Fruit fly (Drosophila melanogaster) whole organism, embryonic: ENCODE measurements around the gene CG7465.

Experiments
- CG10274 ChIP-seq: fragments of 200-800 bp; sonication (Bioruptor generic); optimal IDR thresholded peaks from 3 replicates; lab custom pipeline; 2017; ENCODE audit warnings: missing biosample characterization, mild to moderate bottlenecking, missing genetic modification characterization
- CG14050 ChIP-seq: fragments of 200-800 bp; sonication (Bioruptor generic); IDR thresholded peaks from 3 replicates; pipeline ENCODE4 v1.3.6; 2022; ENCODE audit warnings: missing biosample characterization, missing genetic modification characterization
- CG14441 ChIP-seq: fragments of 200-800 bp; sonication (Bioruptor generic); IDR thresholded peaks from 2 replicates; pipeline ENCODE4 v1.3.6; 2022; ENCODE audit warnings: missing biosample characterization, missing genetic modification characterization
- CG17385 ChIP-seq: fragments of 200-800 bp; sonication (Bioruptor generic); optimal IDR thresholded peaks from 3 replicates; lab custom pipeline; 2018; ENCODE audit warnings: missing biosample characterization, mild to moderate bottlenecking, missing genetic modification characterization
- CG18262 ChIP-seq: fragments of 200-800 bp; optimal IDR thresholded peaks from 3 replicates; lab custom pipeline; 2019; ENCODE audit warnings: missing biosample characterization, mild to moderate bottlenecking, missing genetic modification characterization, moderate library complexity
- CG18764 ChIP-seq: fragments of 200-800 bp; sonication (Bioruptor generic); optimal IDR thresholded peaks from 3 replicates; lab custom pipeline; 2016; ENCODE audit warnings: missing biosample characterization, missing genetic modification characterization
- CG2120 ChIP-seq: fragments of 200-800 bp; sonication (Bioruptor generic); optimal IDR thresholded peaks from 3 replicates; lab custom pipeline; 2016; ENCODE audit warnings: missing biosample characterization, missing genetic modification characterization
- CG30403 ChIP-seq: fragments of 200-800 bp; sonication (Bioruptor generic); optimal IDR thresholded peaks from 3 replicates; lab custom pipeline; 2016; ENCODE audit warnings: missing biosample characterization, missing genetic modification characterization
- CG34422 ChIP-seq: fragments of 200-800 bp; sonication (Bioruptor generic); IDR thresholded peaks from 3 replicates; pipeline ENCODE4 v1.3.6; 2022; ENCODE audit warnings: missing biosample characterization, missing genetic modification characterization
- CG4282 ChIP-seq: fragments of 200-800 bp; sonication (Bioruptor generic); optimal IDR thresholded peaks from 2 replicates; lab custom pipeline; 2016; ENCODE audit warnings: missing biosample characterization, missing genetic modification characterization
- CG6272 ChIP-seq: fragments of 200-800 bp; sonication (Bioruptor generic); IDR thresholded peaks from 2 replicates; pipeline ENCODE4 v1.3.6; 2022; ENCODE audit warnings: missing biosample characterization, missing genetic modification characterization
- CG6689 ChIP-seq: fragments of 200-800 bp; sonication (Bioruptor generic); IDR thresholded peaks from 2 replicates; pipeline ENCODE4 v1.3.6; 2022; ENCODE audit warnings: missing biosample characterization, missing genetic modification characterization
- CG7786 ChIP-seq: fragments of 200-800 bp; sonication (Bioruptor generic); optimal IDR thresholded peaks from 2 replicates; lab custom pipeline; 2016; ENCODE audit warnings: missing biosample characterization, missing genetic modification characterization
- CG8359 ChIP-seq: fragments of 200-800 bp; sonication (Bioruptor generic); optimal IDR thresholded peaks from 2 replicates; lab custom pipeline; 2017; ENCODE audit warnings: missing biosample characterization, mild to moderate bottlenecking, missing genetic modification characterization, borderline replicate concordance
- CG8944 ChIP-seq: fragments of 200-800 bp; sonication (Bioruptor generic); optimal IDR thresholded peaks from 3 replicates; lab custom pipeline; 2016; ENCODE audit warnings: missing biosample characterization, missing genetic modification characterization
- CG9797 ChIP-seq: fragments of 200-800 bp; sonication (Bioruptor generic); optimal IDR thresholded peaks from 3 replicates; lab custom pipeline; 2018; ENCODE audit warnings: missing biosample characterization, mild to moderate bottlenecking, missing genetic modification characterization
- Chrac-16 ChIP-seq: fragments of 200-800 bp; sonication (Bioruptor generic); optimal IDR thresholded peaks from 3 replicates; lab custom pipeline; 2016; ENCODE audit warnings: missing biosample characterization, missing genetic modification characterization
- D ChIP-seq, 2 experiments: fragments of 200-800 bp in 1 of 2; fragments of >200 bp in 1 of 2; sonication (Bioruptor generic) in 1 of 2; optimal IDR thresholded peaks; 2 replicates in 1 of 2; 3 replicates in 1 of 2; lab custom pipeline; 2017; ENCODE audit warnings: mild to moderate bottlenecking in 1 of 2, missing biosample characterization in 1 of 2, missing genetic modification characterization in 1 of 2, missing genetic modification reagents in 1 of 2
- Dfd ChIP-seq, 2 experiments: fragments of >200 bp; optimal IDR thresholded peaks; 2 replicates each; lab custom pipeline; 2017; ENCODE audit warnings: missing biosample characterization in 2 of 2, missing genetic modification characterization in 2 of 2
- Fer2 ChIP-seq: fragments of 200-800 bp; sonication (Bioruptor generic); optimal IDR thresholded peaks from 2 replicates; lab custom pipeline; 2018; ENCODE audit warnings: missing biosample characterization, mild to moderate bottlenecking, missing genetic modification characterization, moderate library complexity
- HLH54F ChIP-seq: fragments of 200-800 bp; sonication (Bioruptor generic); optimal IDR thresholded peaks from 3 replicates; lab custom pipeline; 2016; ENCODE audit warnings: missing biosample characterization, missing genetic modification characterization
- HLHmδ ChIP-seq: fragments of 200-800 bp; sonication (Bioruptor generic); optimal IDR thresholded peaks from 2 replicates; lab custom pipeline; 2018; ENCODE audit warnings: missing biosample characterization, mild to moderate bottlenecking, missing genetic modification characterization, moderate library complexity
- HmgD ChIP-seq: fragments of 200-800 bp; sonication (Bioruptor generic); optimal IDR thresholded peaks from 3 replicates; lab custom pipeline; 2016; ENCODE audit warnings: missing biosample characterization, missing genetic modification characterization
- Hr39 ChIP-seq: fragments of >200 bp; optimal IDR thresholded peaks from 2 replicates; lab custom pipeline; 2017
- PHDP ChIP-seq: fragments of 200-800 bp; sonication (Bioruptor generic); optimal IDR thresholded peaks from 3 replicates; lab custom pipeline; 2018; ENCODE audit warnings: missing biosample characterization, mild to moderate bottlenecking, missing genetic modification characterization, moderate library complexity
- Ravus ChIP-seq: fragments of 200-800 bp; sonication (Bioruptor generic); IDR thresholded peaks from 2 replicates; pipeline ENCODE4 v1.3.6; 2022; ENCODE audit warnings: missing biosample characterization, missing genetic modification characterization
- ab ChIP-seq: fragments of 200-800 bp; sonication (Bioruptor generic); optimal IDR thresholded peaks from 2 replicates; lab custom pipeline; 2016; ENCODE audit warnings: missing biosample characterization, missing genetic modification characterization
- cad ChIP-seq: fragments of >200 bp; optimal IDR thresholded peaks from 2 replicates; lab custom pipeline; 2017; ENCODE audit warnings: missing biosample characterization, missing genetic modification characterization
- chif ChIP-seq, 2 experiments: fragments of 200-800 bp; sonication (Bioruptor generic); optimal IDR thresholded peaks; 3 replicates each; lab custom pipeline; 2016; ENCODE audit warnings: missing biosample characterization in 2 of 2, missing genetic modification characterization in 2 of 2
- chm ChIP-seq: fragments of 200-800 bp; sonication (Bioruptor generic); IDR thresholded peaks from 2 replicates; pipeline ENCODE4 v1.3.6; 2022; ENCODE audit warnings: missing biosample characterization, missing genetic modification characterization
- dm ChIP-seq: fragments of 200-800 bp; sonication (Bioruptor generic); optimal IDR thresholded peaks from 3 replicates; lab custom pipeline; 2016; ENCODE audit warnings: missing biosample characterization, missing genetic modification characterization
- dpn ChIP-seq, 2 experiments: fragments of 200-800 bp; sonication (Bioruptor generic); optimal IDR thresholded peaks; 3 replicates each; lab custom pipeline; 2016; ENCODE audit warnings: missing biosample characterization in 2 of 2, missing genetic modification characterization in 2 of 2
- ems ChIP-seq: fragments of 200-800 bp; sonication (Bioruptor generic); optimal IDR thresholded peaks from 3 replicates; lab custom pipeline; 2016; ENCODE audit warnings: missing biosample characterization, missing genetic modification characterization
- eve ChIP-seq, 2 experiments: fragments of >200 bp; optimal IDR thresholded peaks; 2 replicates each; lab custom pipeline; 2017; ENCODE audit warnings: missing biosample characterization in 2 of 2, missing genetic modification characterization in 2 of 2
- h ChIP-seq: fragments of >200 bp; optimal IDR thresholded peaks from 2 replicates; lab custom pipeline; 2017
- insv ChIP-seq, 2 experiments: fragments of 200-800 bp; sonication (Bioruptor generic); optimal IDR thresholded peaks; 3 replicates each; lab custom pipeline; 2016 to 2018; ENCODE audit warnings: missing biosample characterization in 2 of 2, missing genetic modification characterization in 2 of 2
- lbe ChIP-seq: fragments of 200-800 bp; sonication (Bioruptor generic); optimal IDR thresholded peaks from 2 replicates; lab custom pipeline; 2016; ENCODE audit warnings: missing biosample characterization, mild to moderate bottlenecking, missing genetic modification characterization
- odd ChIP-seq: fragments of 200-800 bp; sonication (Bioruptor generic); optimal IDR thresholded peaks from 2 replicates; lab custom pipeline; 2017; ENCODE audit warnings: missing biosample characterization, mild to moderate bottlenecking, missing genetic modification characterization
- onecut ChIP-seq: fragments of 200-800 bp; sonication (Bioruptor generic); IDR thresholded peaks from 2 replicates; pipeline ENCODE4 v1.3.6; 2022; ENCODE audit warnings: missing biosample characterization, missing genetic modification characterization
- p53 ChIP-seq: fragments of 200-800 bp; sonication (Bioruptor generic); optimal IDR thresholded peaks from 2 replicates; lab custom pipeline; 2016; ENCODE audit warnings: missing biosample characterization, missing genetic modification characterization
- pfk ChIP-seq: fragments of 200-800 bp; sonication (Bioruptor generic); optimal IDR thresholded peaks from 2 replicates; lab custom pipeline; 2018; ENCODE audit warnings: missing biosample characterization, mild to moderate bottlenecking, missing genetic modification characterization, moderate library complexity
- pum ChIP-seq: fragments of 200-800 bp; sonication (Bioruptor generic); optimal IDR thresholded peaks from 2 replicates; lab custom pipeline; 2016; ENCODE audit warnings: missing biosample characterization, missing genetic modification characterization
- pzg ChIP-seq: fragments of 200-800 bp; sonication (Bioruptor generic); optimal IDR thresholded peaks from 3 replicates; lab custom pipeline; 2018; ENCODE audit warnings: missing biosample characterization, mild to moderate bottlenecking, missing genetic modification characterization, moderate library complexity
- ranshi ChIP-seq: fragments of 200-800 bp; sonication (Bioruptor generic); IDR thresholded peaks from 2 replicates; pipeline ENCODE4 v1.3.6; 2022; ENCODE audit warnings: missing biosample characterization, missing genetic modification characterization
- run ChIP-seq: fragments of 200-800 bp; sonication (Bioruptor generic); optimal IDR thresholded peaks from 3 replicates; lab custom pipeline; 2018; ENCODE audit warnings: missing biosample characterization, mild to moderate bottlenecking, missing genetic modification characterization
- sd ChIP-seq: fragments of 200-800 bp; sonication (Bioruptor generic); optimal IDR thresholded peaks from 3 replicates; lab custom pipeline; 2018; ENCODE audit warnings: missing biosample characterization, mild to moderate bottlenecking, missing genetic modification characterization, moderate library complexity
- tap ChIP-seq: fragments of 200-800 bp; optimal IDR thresholded peaks from 3 replicates; lab custom pipeline; 2019; ENCODE audit warnings: missing biosample characterization, mild to moderate bottlenecking, missing genetic modification characterization, moderate library complexity
- tin ChIP-seq: fragments of 200-800 bp; sonication (Bioruptor generic); optimal IDR thresholded peaks from 3 replicates; lab custom pipeline; 2016; ENCODE audit warnings: missing biosample characterization, missing genetic modification characterization
- tio ChIP-seq: fragments of 200-800 bp; sonication (Bioruptor generic); optimal IDR thresholded peaks from 2 replicates; lab custom pipeline; 2017; ENCODE audit warnings: missing biosample characterization, missing genetic modification characterization, inconsistent platforms
- wdn ChIP-seq: fragments of 200-800 bp; sonication (Bioruptor generic); IDR thresholded peaks from 2 replicates; pipeline ENCODE4 v1.3.6; 2022; ENCODE audit warnings: missing biosample characterization, missing genetic modification characterization
- zen ChIP-seq: fragments of 200-800 bp; sonication (Bioruptor generic); optimal IDR thresholded peaks from 3 replicates; lab custom pipeline; 2018; ENCODE audit warnings: missing biosample characterization, mild to moderate bottlenecking, missing genetic modification characterization, moderate library complexity

Gene CG7465

dm6 chr3L:4474946-4475470, 5.1 kb upstream of the CG7465 start (continued):
- TF ChIP-seq sd (tag; lab: Kevin White, UChicago) (peak; percentile 0), onecut (GFP tag; lab: Robert Waterston, UW) (peak; percentile 79), CG34422 (GFP tag; lab: Robert Waterston, UW) (peak; percentile 46; the same call in 1 of the 3 replicates), D (optimal IDR thresholded peaks at IDR 0.05; lab: Kevin White, UChicago) (no peak), D (GFP tag; optimal IDR thresholded peaks at IDR 0.05; lab: Kevin White, UChicago) (peak; percentile 73), pzg (no peak), CG9797 (GFP tag; lab: Kevin White, UChicago) (no peak), Ravus (no peak), CG14441 (GFP tag; lab: Robert Waterston, UW) (no peak), cad (no peak), chif (GFP tag; optimal IDR thresholded peaks at IDR 0.05; lab: Kevin White, UChicago) (peak; percentile 27 to 64), CG7786 (no peak), pfk (GFP tag; lab: Kevin White, UChicago) (peak; percentile 79), tap (tag; lab: Kevin White, UChicago) (peak; percentile 77), p53 (GFP tag; lab: Kevin White, UChicago) (peak; percentile 32), CG8944 (GFP tag; lab: Kevin White, UChicago) (no peak), CG6272 (GFP tag; lab: Robert Waterston, UW) (no peak), HmgD (GFP tag; lab: Kevin White, UChicago) (no peak), ranshi (GFP tag; lab: Robert Waterston, UW) (peak; percentile 71; the same call in 1 of the 2 replicates), CG30403 (GFP tag; lab: Kevin White, UChicago) (peak; percentile 14), insv (GFP tag; optimal IDR thresholded peaks at IDR 0.05; lab: Kevin White, UChicago) (peak in 1 of 2 experiments; percentile 74), HLHmδ (GFP tag; lab: Kevin White, UChicago) (peak; percentile 87), Fer2 (tag; lab: Kevin White, UChicago) (peak; percentile 73), dm (peak; percentile 52), tio (GFP tag; lab: Kevin White, UChicago) (peak; percentile 22), lbe (GFP tag; lab: Kevin White, UChicago) (no peak), run (peak; percentile 75), CG8359 (GFP tag; lab: Kevin White, UChicago) (peak; percentile 81), CG18764 (GFP tag; lab: Kevin White, UChicago) (peak; percentile 77), tin (GFP tag; lab: Kevin White, UChicago) (peak; percentile 55), eve (GFP tag; optimal IDR thresholded peaks at IDR 0.05; lab: Kevin White, UChicago) (peak in 1 of 2 experiments; percentile 62), CG4282 (GFP tag; lab: Kevin White, UChicago) (no peak), chm (GFP tag; lab: Robert Waterston, UW) (peak; percentile 89; the same call in 1 of the 2 replicates), Dfd (GFP tag; optimal IDR thresholded peaks at IDR 0.05; lab: Kevin White, UChicago) (no peak), h (lab: Kevin White, UChicago) (no peak), CG6689 (peak; percentile 12; the same call in 1 of the 2 replicates), CG18262 (no peak), wdn (GFP tag; lab: Robert Waterston, UW) (peak; percentile 45; the same call in 1 of the 2 replicates), Hr39 (no peak), PHDP (tag; lab: Kevin White, UChicago) (peak; percentile 93), dpn (GFP tag; optimal IDR thresholded peaks at IDR 0.05; lab: Kevin White, UChicago) (peak; percentile 42 to 67), ab (no peak), pum (GFP tag; lab: Kevin White, UChicago) (no peak), CG14050 (GFP tag; lab: Robert Waterston, UW) (peak; percentile 63), CG10274 (peak; percentile 69), HLH54F (GFP tag; lab: Kevin White, UChicago) (peak; percentile 14), odd (GFP tag; lab: Kevin White, UChicago) (peak; percentile 94), CG2120 (GFP tag; lab: Kevin White, UChicago) (peak; percentile 16), Chrac-16 (GFP tag; lab: Kevin White, UChicago) (no peak), ems (GFP tag; lab: Kevin White, UChicago) (peak; percentile 70), CG17385 (GFP tag; lab: Kevin White, UChicago) (peak; percentile 88), zen (no peak)
